Fruit fly (Drosophila melanogaster) Kc167 (cell line): Measurements from ENCODE around the gene CG15820.

Source experiments
- Myc ChIP-seq: fragments of >200 bp; optimal IDR thresholded peaks from 2 replicates; lab custom pipeline; 2017; ENCODE audit warnings: missing external identifiers
- Sin3A ChIP-seq: fragments of >200 bp; optimal IDR thresholded peaks from 2 replicates; lab custom pipeline; 2018; ENCODE audit warnings: missing external identifiers
- h ChIP-seq: fragments of >200 bp; optimal IDR thresholded peaks from 3 replicates; lab custom pipeline; 2018; ENCODE audit warnings: missing external identifiers
- insv ChIP-seq: fragments of >200 bp; optimal IDR thresholded peaks from 3 replicates; lab custom pipeline; 2018; ENCODE audit warnings: missing external identifiers
- psq ChIP-seq: fragments of >200 bp; optimal IDR thresholded peaks from 2 replicates; lab custom pipeline; 2017; ENCODE audit warnings: missing external identifiers
- ttk ChIP-seq: sonication (Bioruptor generic); optimal IDR thresholded peaks from 2 replicates; lab custom pipeline; 2017; ENCODE audit warnings: missing external identifiers

Gene CG15820

dm6 chr3L:2163608-2164007 lies 10.5 kb downstream of the CG15820 start, which contains the start of gene CG15822:
Gene CG15822, minus strand, starts transcription at chr3L:2163863.
- TF ChIP-seq insv (lab: Kevin White, UChicago) = no peak
- TF ChIP-seq Sin3A (lab: Kevin White, UChicago) = no peak
- TF ChIP-seq Myc (lab: Kevin White, UChicago) = no peak
- no peak for TF ChIP-seq psq
- TF ChIP-seq ttk (lab: Kevin White, UChicago) = no peak
- no peak for TF ChIP-seq h

DNA sequence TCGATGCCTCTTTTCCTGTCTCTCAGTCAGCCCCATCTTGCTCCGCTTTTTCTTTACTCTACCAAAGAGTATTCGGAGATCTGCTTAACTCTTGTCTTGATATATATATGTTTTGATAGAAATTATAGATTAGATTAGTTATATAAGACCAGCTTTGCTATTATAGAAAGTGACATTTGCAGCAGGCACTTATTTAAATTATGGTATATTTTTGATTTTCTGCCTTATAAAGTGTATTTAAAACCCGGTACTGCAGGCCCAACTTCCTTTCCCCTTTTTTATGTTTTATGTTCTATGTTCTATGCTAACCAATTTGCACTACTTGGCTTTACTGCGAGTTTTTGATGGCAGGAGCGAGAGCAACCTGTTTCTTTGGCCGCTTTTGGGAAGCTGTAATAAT lies 11.5 kb downstream of the CG15820 start:
- TF ChIP-seq Sin3A (lab: Kevin White, UChicago) = no peak
- no peak for TF ChIP-seq ttk (lab: Kevin White, UChicago)
- no peak for TF ChIP-seq Myc (lab: Kevin White, UChicago)
- TF ChIP-seq h = no peak
- no peak for TF ChIP-seq psq
- TF ChIP-seq insv (lab: Kevin White, UChicago) = no peak

DNA sequence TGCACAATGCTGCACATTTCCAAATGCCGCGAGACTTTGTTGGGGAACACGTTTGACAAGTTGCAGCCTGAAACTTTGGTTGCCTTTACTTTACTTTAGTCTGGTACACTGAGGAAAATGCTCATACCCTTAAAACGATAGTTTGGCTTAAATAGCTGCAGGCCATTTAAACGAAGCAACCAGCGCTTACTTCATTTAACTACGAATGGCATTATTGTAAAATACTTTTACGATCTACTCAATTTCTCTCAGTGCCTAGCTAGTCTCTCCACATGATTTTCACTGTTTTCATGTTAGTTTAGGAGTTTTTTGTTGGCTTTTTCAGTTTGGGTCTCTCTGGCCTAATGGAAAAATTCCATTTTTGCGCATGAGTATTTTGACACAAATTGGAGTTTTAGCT lies 12.1 kb downstream of the CG15820 start:
- TF ChIP-seq Myc (lab: Kevin White, UChicago) (no peak), h (no peak), Sin3A (lab: Kevin White, UChicago) (no peak), ttk (lab: Kevin White, UChicago) (no peak), insv (lab: Kevin White, UChicago) (no peak), psq (no peak)

- TF ChIP-seq Sin3A (lab: Kevin White, UChicago) = no peak
These were observed 14.3 kb downstream of the CG15820 start for dm6 chr3L:2159817-2160216.

DNA sequence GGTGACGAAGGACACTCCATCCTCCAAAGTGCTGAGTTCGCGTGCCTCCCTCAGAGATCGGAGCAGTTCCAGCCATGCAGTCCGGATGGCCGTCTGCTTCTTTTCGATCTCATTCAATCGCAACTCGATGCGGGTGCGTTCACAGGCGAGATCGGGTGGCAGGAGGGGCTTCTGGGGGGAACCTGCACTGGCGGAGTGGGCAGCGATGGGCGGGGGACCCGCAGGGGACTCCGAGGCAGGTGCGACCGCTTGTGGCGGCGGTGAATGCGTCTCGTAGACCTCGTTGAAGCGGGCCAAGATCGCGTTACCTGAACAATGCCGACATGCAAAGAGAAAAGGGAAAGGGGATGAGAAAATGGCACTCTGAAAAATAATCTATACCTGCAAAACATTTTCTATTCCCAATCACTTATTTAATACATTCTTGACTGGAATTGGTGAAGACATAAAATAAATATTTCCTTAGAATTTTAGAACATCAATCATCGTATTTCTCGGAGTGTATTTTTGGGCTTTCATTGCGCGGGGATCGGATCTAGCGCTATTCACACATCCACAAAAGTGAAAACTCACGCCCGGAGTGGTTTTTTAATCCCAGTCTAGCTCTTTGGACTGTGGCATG lies 15.3 kb downstream of the CG15820 start:
- TF ChIP-seq h (no peak), insv (lab: Kevin White, UChicago) (no peak), Sin3A (lab: Kevin White, UChicago) (no peak), ttk (lab: Kevin White, UChicago) (no peak), psq (no peak), Myc (lab: Kevin White, UChicago) (no peak)

dm6 chr3L:2157427-2157931 lies 16.7 kb downstream of the CG15820 start:
- TF ChIP-seq Sin3A (lab: Kevin White, UChicago) (no peak), Myc (lab: Kevin White, UChicago) (no peak), insv (lab: Kevin White, UChicago) (no peak), psq (no peak), ttk (lab: Kevin White, UChicago) (no peak), h (no peak)

dm6 chr3L:2152730-2153129 lies 21.4 kb downstream of the CG15820 start:
- TF ChIP-seq Myc (lab: Kevin White, UChicago) (no peak), insv (lab: Kevin White, UChicago) (no peak)

dm6 chr3L:2151588-2152372 lies 22.4 kb downstream of the CG15820 start, which contains the start of gene zormin:
Gene zormin, minus strand, starts transcription at chr3L:2151700.
- TF ChIP-seq psq (no peak), ttk (lab: Kevin White, UChicago) (no peak), insv (lab: Kevin White, UChicago) (no peak), h (no peak), Sin3A (lab: Kevin White, UChicago) (no peak), Myc (lab: Kevin White, UChicago) (no peak)

dm6 chr3L:2149664-2150063 lies 24.5 kb downstream of the CG15820 start:
- TF ChIP-seq h (no peak), ttk (lab: Kevin White, UChicago) (no peak), Myc (lab: Kevin White, UChicago) (no peak), psq (no peak), Sin3A (lab: Kevin White, UChicago) (no peak), insv (lab: Kevin White, UChicago) (no peak)

DNA sequence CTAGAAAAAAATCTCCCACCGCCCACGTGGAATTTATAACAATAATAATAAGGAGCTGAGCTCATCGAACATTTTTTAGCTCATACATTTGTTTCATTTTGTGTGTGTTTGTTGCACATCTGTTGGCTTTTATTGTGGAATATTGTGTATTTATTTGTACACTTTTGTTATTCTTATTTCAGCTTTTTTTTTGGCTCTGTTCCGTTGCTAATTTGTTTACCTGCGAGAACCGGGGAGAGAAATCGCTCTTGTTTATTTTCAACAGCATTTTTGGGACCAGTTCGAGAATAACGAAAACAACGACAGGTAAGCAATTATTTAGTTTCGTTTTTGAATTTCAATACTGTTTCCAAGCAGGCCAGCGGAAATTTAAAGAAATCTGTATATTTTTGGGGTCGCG lies 26.4 kb downstream of the CG15820 start:
- TF ChIP-seq insv (lab: Kevin White, UChicago) = no peak
- no peak for TF ChIP-seq psq
- TF ChIP-seq ttk (lab: Kevin White, UChicago) = no peak
- no peak for TF ChIP-seq h
- no peak for TF ChIP-seq Myc (lab: Kevin White, UChicago)
- no peak for TF ChIP-seq Sin3A (lab: Kevin White, UChicago)

dm6 chr3L:2145019-2145418 lies 29.1 kb downstream of the CG15820 start:
- TF ChIP-seq insv (lab: Kevin White, UChicago) (no peak), Sin3A (lab: Kevin White, UChicago) (no peak), ttk (lab: Kevin White, UChicago) (no peak), psq (no peak), h (no peak), Myc (lab: Kevin White, UChicago) (no peak)

- no peak for TF ChIP-seq Sin3A (lab: Kevin White, UChicago)
- TF ChIP-seq psq = no peak
- no peak for TF ChIP-seq Myc (lab: Kevin White, UChicago)
- TF ChIP-seq insv (lab: Kevin White, UChicago) = no peak
- no peak for TF ChIP-seq h
- TF ChIP-seq ttk (lab: Kevin White, UChicago) = no peak
These were observed 29.8 kb downstream of the CG15820 start for dm6 chr3L:2144355-2144754.
